Fruit fly (Drosophila melanogaster) whole organism, adult: ENCODE measurements around the gene Polr2G.

ENCODE experiments used
- CG11617 ChIP-seq: fragments of 200-800 bp; sonication (Bioruptor generic); optimal IDR thresholded peaks from 2 replicates; lab custom pipeline; 2017; ENCODE audit warnings: mild to moderate bottlenecking, missing biosample characterization, missing genetic modification reagents, missing genetic modification characterization
- CG14711 ChIP-seq: fragments of 200-800 bp; sonication (Bioruptor generic); optimal IDR thresholded peaks from 2 replicates; lab custom pipeline; 2018; ENCODE audit warnings: missing biosample characterization, mild to moderate bottlenecking, missing genetic modification characterization, moderate library complexity
- Clk ChIP-seq: fragments of 200-800 bp; sonication (Bioruptor generic); optimal IDR thresholded peaks from 2 replicates; lab custom pipeline; 2017; ENCODE audit warnings: missing biosample characterization, missing genetic modification characterization
- Crg-1 ChIP-seq: fragments of 200-800 bp; sonication (Bioruptor generic); optimal IDR thresholded peaks from 2 replicates; lab custom pipeline; 2016; ENCODE audit warnings: missing biosample characterization, missing genetic modification characterization
- Mnt ChIP-seq: fragments of 200-800 bp; sonication (Bioruptor generic); optimal IDR thresholded peaks from 2 replicates; lab custom pipeline; 2016; ENCODE audit warnings: missing biosample characterization, mild to moderate bottlenecking, missing genetic modification characterization
- bab1 ChIP-seq: fragments of 200-800 bp; sonication (Bioruptor generic); optimal IDR thresholded peaks from 3 replicates; lab custom pipeline; 2019; ENCODE audit warnings: missing biosample characterization, mild to moderate bottlenecking, missing genetic modification characterization, moderate library complexity
- cnc ChIP-seq, 2 experiments: fragments of >200 bp; optimal IDR thresholded peaks; 2 replicates each; lab custom pipeline; 2017
- kay ChIP-seq: fragments of 200-800 bp; sonication (Bioruptor generic); peaks from one replicate; lab custom pipeline; 2016; ENCODE audit warnings: missing biosample characterization, missing genetic modification characterization, borderline replicate concordance
- pad ChIP-seq: fragments of 200-800 bp; sonication (Bioruptor generic); optimal IDR thresholded peaks from 3 replicates; lab custom pipeline; 2017; ENCODE audit warnings: missing biosample characterization, missing genetic modification characterization, mild to moderate bottlenecking, moderate library complexity, missing genetic modification reagents

DNA sequence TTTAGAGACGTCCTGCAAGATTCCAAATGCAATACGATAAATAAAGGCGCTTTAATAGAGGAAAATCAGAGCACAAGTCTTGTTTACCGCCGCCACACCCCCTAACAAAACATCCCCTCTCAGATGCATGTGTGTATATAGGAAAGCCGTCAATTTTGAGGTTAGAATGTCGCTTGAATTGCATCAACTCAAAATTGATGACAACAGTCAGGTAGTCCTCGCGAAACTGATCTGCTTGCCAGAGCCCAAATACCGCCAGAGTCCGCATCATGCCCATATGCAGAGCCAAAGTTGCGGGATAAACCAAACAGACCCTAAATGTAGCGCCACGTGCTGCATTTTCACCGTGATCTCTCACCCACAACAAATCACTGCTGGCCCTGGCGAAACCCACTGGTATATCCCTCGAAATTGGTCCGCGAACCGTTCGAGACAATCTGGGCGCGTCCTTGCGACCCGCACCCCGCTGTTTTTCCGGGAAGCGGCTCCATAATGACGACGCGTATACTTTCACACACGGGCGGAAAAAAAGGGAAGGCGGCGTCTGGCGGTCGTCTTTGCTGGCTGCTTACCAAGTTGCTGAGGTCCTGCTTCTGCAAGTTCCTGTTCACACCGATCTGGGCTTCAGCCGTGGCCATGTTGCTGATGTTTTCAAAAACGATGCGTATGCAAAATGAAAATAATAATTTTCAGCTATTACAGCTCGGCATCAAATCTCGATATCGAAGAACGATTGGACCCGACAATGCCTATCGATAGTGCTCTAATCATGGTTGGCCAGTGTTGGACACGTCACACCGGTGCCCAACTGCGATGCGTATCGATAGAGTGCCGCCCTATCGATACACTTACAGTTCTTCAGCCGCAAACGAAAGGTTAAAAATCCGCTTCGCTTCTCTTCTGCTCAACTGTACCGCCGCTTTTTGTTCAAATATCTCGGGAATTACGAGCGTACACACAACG, 40.0 kb upstream of the Polr2G start, which contains the start of the genes eIF2gamma and Set:
- TF ChIP-seq kay (GFP tag; lab: Kevin White, UChicago) (no peak), cnc (optimal IDR thresholded peaks at IDR 0.05; lab: Kevin White, UChicago) (no peak), Mnt (GFP tag; lab: Kevin White, UChicago) (peak; percentile 79), bab1 (peak; percentile 55), Crg-1 (GFP tag; lab: Kevin White, UChicago) (peak; percentile 30), pad (peak; percentile 63), CG11617 (no peak), CG14711 (tag; lab: Kevin White, UChicago) (peak; percentile 26), Clk (GFP tag; lab: Kevin White, UChicago) (peak; percentile 60)
